Fruit fly (Drosophila melanogaster) whole organism, prepupa: Measurements from ENCODE around the gene Obp93a.

Source experiments
- Blimp-1 ChIP-seq: fragments of 200-800 bp; sonication (Bioruptor generic); optimal IDR thresholded peaks from 3 replicates; lab custom pipeline; 2017; ENCODE audit warnings: missing biosample characterization, missing genetic modification characterization, mild to moderate bottlenecking, moderate library complexity, missing genetic modification reagents
- CG10631 ChIP-seq: fragments of 200-800 bp; sonication (Bioruptor generic); optimal IDR thresholded peaks from 2 replicates; lab custom pipeline; 2016; ENCODE audit warnings: missing biosample characterization, missing genetic modification characterization
- CG11902 ChIP-seq: fragments of 200-800 bp; sonication (Bioruptor generic); optimal IDR thresholded peaks from 3 replicates; lab custom pipeline; 2016; ENCODE audit warnings: missing biosample characterization, missing genetic modification characterization
- CG16779 ChIP-seq: fragments of 200-800 bp; sonication (Bioruptor generic); optimal IDR thresholded peaks from 3 replicates; lab custom pipeline; 2017; ENCODE audit warnings: missing biosample characterization, mild to moderate bottlenecking, missing genetic modification characterization
- CG31627 ChIP-seq: fragments of 200-800 bp; sonication (Bioruptor generic); optimal IDR thresholded peaks from 3 replicates; lab custom pipeline; 2016; ENCODE audit warnings: missing biosample characterization, missing genetic modification characterization
- CG32006 ChIP-seq: fragments of 200-800 bp; sonication (Bioruptor generic); optimal IDR thresholded peaks from 3 replicates; lab custom pipeline; 2017; ENCODE audit warnings: missing biosample characterization, mild to moderate bottlenecking, missing genetic modification characterization
- CG34406 ChIP-seq: fragments of 200-800 bp; sonication (Bioruptor generic); optimal IDR thresholded peaks from 3 replicates; lab custom pipeline; 2016; ENCODE audit warnings: missing biosample characterization, missing genetic modification characterization
- CG4318 ChIP-seq: fragments of 200-800 bp; sonication (Bioruptor generic); optimal IDR thresholded peaks from 3 replicates; lab custom pipeline; 2017; ENCODE audit warnings: missing biosample characterization, mild to moderate bottlenecking, missing genetic modification characterization
- CG6163 ChIP-seq: fragments of 200-800 bp; sonication (Bioruptor generic); IDR thresholded peaks from 3 replicates; pipeline ENCODE4 v1.3.6; 2022; ENCODE audit warnings: missing biosample characterization, missing genetic modification characterization
- CG6854 ChIP-seq: fragments of 200-800 bp; sonication (Bioruptor generic); optimal IDR thresholded peaks from 2 replicates; lab custom pipeline; 2017; ENCODE audit warnings: missing biosample characterization, mild to moderate bottlenecking, missing genetic modification characterization
- CG7368 ChIP-seq: fragments of 200-800 bp; sonication (Bioruptor generic); optimal IDR thresholded peaks from 3 replicates; lab custom pipeline; 2016; ENCODE audit warnings: missing biosample characterization, missing genetic modification characterization
- CG8119 ChIP-seq: fragments of 200-800 bp; sonication (Bioruptor generic); IDR thresholded peaks from 3 replicates; pipeline ENCODE4 v1.3.6; 2022; ENCODE audit warnings: missing biosample characterization, missing genetic modification characterization
- CG8632 ChIP-seq: fragments of 200-800 bp; sonication (Bioruptor generic); optimal IDR thresholded peaks from 3 replicates; lab custom pipeline; 2016; ENCODE audit warnings: missing biosample characterization, missing genetic modification characterization
- CG9139 ChIP-seq: fragments of 200-800 bp; sonication (Bioruptor generic); optimal IDR thresholded peaks from 3 replicates; lab custom pipeline; 2017; ENCODE audit warnings: missing biosample characterization, mild to moderate bottlenecking, missing genetic modification characterization
- Eip78C ChIP-seq: fragments of 200-800 bp; sonication (Bioruptor generic); peaks from one replicate; lab custom pipeline; 2016; ENCODE audit warnings: missing biosample characterization, missing genetic modification characterization
- Eip93F ChIP-seq: fragments of 200-800 bp; sonication (Bioruptor generic); optimal IDR thresholded peaks from 2 replicates; lab custom pipeline; 2016; ENCODE audit warnings: missing biosample characterization, mild to moderate bottlenecking, missing genetic modification characterization
- Ets21C ChIP-seq: fragments of 200-800 bp; sonication (Bioruptor generic); optimal IDR thresholded peaks from 3 replicates; lab custom pipeline; 2016; ENCODE audit warnings: missing biosample characterization, missing genetic modification characterization
- Hr39 ChIP-seq: fragments of 200-800 bp; sonication (Bioruptor generic); optimal IDR thresholded peaks from 2 replicates; lab custom pipeline; 2016; ENCODE audit warnings: missing biosample characterization, missing genetic modification characterization
- Hr4 ChIP-seq: fragments of 200-800 bp; sonication (Bioruptor generic); optimal IDR thresholded peaks from 3 replicates; lab custom pipeline; 2016; ENCODE audit warnings: missing biosample characterization, missing genetic modification characterization
- Lpt ChIP-seq: fragments of 200-800 bp; sonication (Bioruptor generic); optimal IDR thresholded peaks from 3 replicates; lab custom pipeline; 2016; ENCODE audit warnings: missing biosample characterization, missing genetic modification characterization
- Smox ChIP-seq: fragments of 200-800 bp; sonication (Bioruptor generic); optimal IDR thresholded peaks from 3 replicates; lab custom pipeline; 2016; ENCODE audit warnings: missing biosample characterization, missing genetic modification characterization
- Sox102F ChIP-seq: fragments of 200-800 bp; sonication (Bioruptor generic); optimal IDR thresholded peaks from 2 replicates; lab custom pipeline; 2016; ENCODE audit warnings: missing biosample characterization, mild to moderate bottlenecking, missing genetic modification characterization
- Sox14 ChIP-seq: fragments of 200-800 bp; sonication (Bioruptor generic); optimal IDR thresholded peaks from 3 replicates; lab custom pipeline; 2016; ENCODE audit warnings: missing biosample characterization, missing genetic modification characterization
- achi ChIP-seq: fragments of 200-800 bp; sonication (Bioruptor generic); optimal IDR thresholded peaks from 3 replicates; lab custom pipeline; 2016; ENCODE audit warnings: missing biosample characterization, missing genetic modification characterization
- dac ChIP-seq: fragments of 200-800 bp; sonication (Bioruptor generic); optimal IDR thresholded peaks from 2 replicates; lab custom pipeline; 2017; ENCODE audit warnings: missing biosample characterization, mild to moderate bottlenecking, missing genetic modification characterization
- dsx ChIP-seq: fragments of 200-800 bp; optimal IDR thresholded peaks from 3 replicates; lab custom pipeline; 2019; ENCODE audit warnings: missing biosample characterization, mild to moderate bottlenecking, missing genetic modification characterization, moderate library complexity; ENCODE audit not compliant: poor library complexity, severe bottlenecking
- eg ChIP-seq: fragments of 200-800 bp; sonication (Bioruptor generic); IDR thresholded peaks from 3 replicates; pipeline ENCODE4 v1.3.6; 2022; ENCODE audit warnings: missing biosample characterization, missing genetic modification characterization
- fkh ChIP-seq: fragments of 200-800 bp; sonication (Bioruptor generic); optimal IDR thresholded peaks from 3 replicates; lab custom pipeline; 2017; ENCODE audit warnings: missing biosample characterization, mild to moderate bottlenecking, missing genetic modification characterization, moderate library complexity
- lz ChIP-seq: fragments of 200-800 bp; sonication (Bioruptor generic); optimal IDR thresholded peaks from 3 replicates; lab custom pipeline; 2016; ENCODE audit warnings: missing biosample characterization, missing genetic modification characterization
- net ChIP-seq: fragments of 200-800 bp; sonication (Bioruptor generic); optimal IDR thresholded peaks from 3 replicates; lab custom pipeline; 2016; ENCODE audit warnings: missing biosample characterization, missing genetic modification characterization
- salr ChIP-seq, 2 experiments: fragments of 200-800 bp; sonication (Bioruptor generic); optimal IDR thresholded peaks; 3 replicates each; lab custom pipeline; 2016 to 2018; ENCODE audit warnings: missing biosample characterization in 2 of 2, missing genetic modification characterization in 2 of 2, mild to moderate bottlenecking in 1 of 2
- ss ChIP-seq, 2 experiments: fragments of 200-800 bp; sonication (Bioruptor generic); optimal IDR thresholded peaks; 2 replicates in 1 of 2; 3 replicates in 1 of 2; lab custom pipeline; 2017 to 2018; ENCODE audit warnings: mild to moderate bottlenecking in 2 of 2, missing biosample characterization in 2 of 2, missing genetic modification characterization in 2 of 2, moderate library complexity in 1 of 2
- svp ChIP-seq: fragments of 200-800 bp; sonication (Bioruptor generic); peaks from one replicate; lab custom pipeline; 2016; ENCODE audit warnings: missing biosample characterization, missing genetic modification characterization
- topi ChIP-seq: fragments of 200-800 bp; sonication (Bioruptor generic); optimal IDR thresholded peaks from 3 replicates; lab custom pipeline; 2016; ENCODE audit warnings: missing biosample characterization, missing genetic modification characterization
- vri ChIP-seq: fragments of 200-800 bp; sonication (Bioruptor generic); optimal IDR thresholded peaks from 3 replicates; lab custom pipeline; 2016; ENCODE audit warnings: missing biosample characterization, mild to moderate bottlenecking, missing genetic modification characterization

Obp93a gene

DNA sequence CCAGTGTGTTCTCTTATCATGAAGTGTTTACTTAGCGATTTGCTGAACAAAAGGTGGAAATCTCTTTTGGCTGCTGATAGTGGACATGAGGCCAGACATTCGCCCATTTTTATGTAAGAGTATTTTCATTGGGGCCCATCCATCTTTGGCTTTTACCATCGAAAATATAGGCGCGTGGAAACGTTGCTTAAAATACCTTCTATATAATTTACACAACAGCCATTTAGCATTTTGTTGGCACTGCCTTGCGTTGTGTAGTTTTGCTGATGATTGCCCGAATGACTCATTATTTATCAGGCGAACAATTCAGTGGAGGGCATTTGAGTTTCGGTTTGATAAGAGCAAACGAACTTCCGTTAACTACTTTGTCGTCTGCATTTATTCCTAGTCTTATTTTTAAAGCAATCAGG lies 32.1 kb upstream of the Obp93a start:
- TF ChIP-seq CG34406 (GFP tag; lab: Kevin White, UChicago) (no peak), fkh (GFP tag; lab: Kevin White, UChicago) (peak; percentile 67), vri (peak; percentile 42), Sox102F (GFP tag; lab: Kevin White, UChicago) (no peak), CG8119 (0 out of 3 replicates have a peak, but pooled peaks have one; percentile 21), Ets21C (GFP tag; lab: Kevin White, UChicago) (no peak), CG32006 (GFP tag; lab: Kevin White, UChicago) (peak; percentile 34), dac (GFP tag; lab: Kevin White, UChicago) (no peak), topi (no peak), Eip78C (GFP tag; lab: Kevin White, UChicago) (peak; percentile 59), Smox (no peak), net (GFP tag; lab: Kevin White, UChicago) (no peak), dsx (peak; percentile 76), Sox14 (GFP tag; lab: Kevin White, UChicago) (no peak), CG8632 (peak; percentile 3), eg (GFP tag; lab: Robert Waterston, UW) (no peak)

DNA sequence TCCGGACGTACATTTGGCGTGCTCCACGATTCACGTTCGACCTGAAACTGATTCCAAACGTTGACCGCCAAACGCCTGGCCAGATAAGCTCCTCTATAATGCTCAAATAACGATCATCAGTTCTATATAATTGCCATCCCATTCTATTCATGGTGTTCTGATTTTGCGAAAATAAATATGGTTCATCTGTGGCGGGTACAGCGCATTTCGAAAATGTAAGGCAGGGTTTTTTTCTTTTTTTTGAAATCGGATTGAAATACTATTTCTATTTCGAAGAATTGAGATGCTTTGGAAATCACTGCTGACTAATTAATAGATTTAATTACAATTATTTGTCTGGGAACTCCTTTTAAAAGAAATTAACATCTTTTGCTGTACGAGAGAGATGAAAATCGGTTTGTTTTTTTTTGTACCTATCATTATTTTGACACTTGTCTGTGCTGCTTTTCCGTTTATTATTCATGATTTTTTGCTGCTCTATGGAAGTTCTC lies 31.6 kb upstream of the Obp93a start, which contains the start of gene cDIP:
Gene cDIP, minus strand, starts transcription at position 51 of the 491 bp plus-strand sequence.
- TF ChIP-seq Smox = no peak
- no peak for TF ChIP-seq CG10631 (GFP tag; lab: Kevin White, UChicago)
- no peak for TF ChIP-seq Hr4

DNA sequence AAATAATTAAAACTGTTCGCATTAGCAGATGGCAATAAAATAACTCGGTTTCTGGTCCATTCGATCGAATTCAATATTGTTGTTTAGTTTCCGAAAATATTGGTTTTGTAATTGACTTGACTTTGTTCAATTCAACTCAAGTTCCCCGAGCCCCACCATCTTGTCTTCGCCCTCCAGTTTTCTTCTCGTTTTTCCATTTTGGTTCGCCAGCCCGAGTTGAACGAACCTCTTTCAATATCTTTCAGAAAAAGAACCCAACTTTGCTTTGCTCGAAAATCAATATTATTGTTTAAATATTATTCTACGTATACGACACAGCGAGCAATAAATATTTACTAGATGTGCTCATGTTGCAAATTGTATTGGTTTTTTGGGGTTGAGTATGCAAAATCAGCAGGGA lies 29.1 kb upstream of the Obp93a start:
- TF ChIP-seq CG6854 (no peak), fkh (GFP tag; lab: Kevin White, UChicago) (peak; percentile 68)

DNA sequence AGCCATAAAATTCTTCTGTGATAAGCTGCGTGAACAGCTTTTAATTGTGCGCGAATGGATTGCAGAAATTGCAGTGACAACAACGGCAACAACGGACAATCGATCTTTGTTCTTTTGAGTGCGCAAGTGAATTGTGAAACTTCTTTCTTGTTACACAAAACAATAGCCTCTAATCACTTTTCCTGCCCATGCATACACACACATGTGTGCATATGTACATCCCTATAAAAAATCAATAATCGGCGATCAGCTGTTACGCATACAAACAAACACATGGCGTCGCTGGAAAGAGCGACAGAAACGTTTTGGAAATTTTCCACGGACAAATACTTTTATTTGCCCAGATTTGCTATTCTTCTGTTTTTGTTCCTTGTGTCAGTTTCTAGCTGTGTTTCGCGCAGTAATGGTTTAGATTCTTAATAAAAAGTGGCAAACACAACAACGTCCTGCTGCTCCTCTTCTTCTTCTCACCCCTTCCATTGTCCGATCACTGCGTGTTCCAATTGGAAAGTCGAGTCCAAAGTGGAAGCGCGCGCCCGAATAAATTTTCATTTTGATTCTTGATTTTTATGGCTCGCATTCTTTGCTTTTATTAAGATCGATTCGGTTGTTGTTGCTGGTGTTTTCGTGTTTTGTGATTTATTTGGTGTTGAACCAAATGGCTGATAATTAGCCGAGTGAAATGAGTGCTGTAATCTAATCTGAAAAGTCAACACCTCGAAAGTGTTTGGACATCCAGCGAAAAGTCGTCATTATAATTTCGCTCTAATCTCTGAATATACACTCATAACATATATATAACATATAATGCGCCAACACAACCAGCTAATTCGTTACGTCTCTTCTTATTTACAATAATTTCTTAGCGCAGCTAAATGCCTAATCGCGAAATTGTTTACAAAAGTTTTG lies 27.3 kb upstream of the Obp93a start:
- TF ChIP-seq fkh (GFP tag; lab: Kevin White, UChicago) (peak; percentile 55), Eip93F (GFP tag; lab: Kevin White, UChicago) (peak; percentile 43), CG4318 (GFP tag; lab: Kevin White, UChicago) (no peak), Eip78C (GFP tag; lab: Kevin White, UChicago) (peak; percentile 60), dac (GFP tag; lab: Kevin White, UChicago) (no peak), CG9139 (GFP tag; lab: Kevin White, UChicago) (peak; percentile 17), Sox14 (GFP tag; lab: Kevin White, UChicago) (peak; percentile 43), CG6854 (peak; percentile 14), CG16779 (tag; lab: Kevin White, UChicago) (peak; percentile 4), vri (peak; percentile 76)

DNA sequence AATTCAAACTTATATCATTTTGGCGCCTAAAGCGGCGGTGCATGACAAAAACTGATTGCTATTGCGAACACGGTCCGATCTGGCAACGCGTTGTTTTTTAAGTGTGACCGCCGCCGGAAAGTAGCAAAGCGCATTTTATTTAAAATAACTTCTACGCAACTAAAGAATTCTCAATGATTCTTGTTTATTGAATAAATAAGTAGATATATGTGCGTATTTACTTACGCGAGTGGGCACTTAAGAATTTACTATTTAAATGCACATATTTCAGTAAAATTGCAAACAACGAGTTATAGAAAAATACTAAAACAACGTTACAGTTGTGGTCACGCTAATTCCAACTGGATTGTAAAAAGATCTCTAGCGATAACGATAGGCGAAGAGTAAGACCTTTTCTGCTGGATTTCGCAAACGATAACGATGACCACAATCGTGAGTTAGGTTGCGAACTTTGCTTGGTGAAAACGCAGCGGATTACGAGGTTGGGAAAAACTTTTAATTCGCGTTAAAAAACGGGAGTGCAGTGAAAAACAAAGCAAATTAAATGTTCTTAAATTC lies 26.5 kb upstream of the Obp93a start:
- TF ChIP-seq CG8119 = no peak
- TF ChIP-seq svp (GFP tag; lab: Kevin White, UChicago) = peak; percentile 74
- TF ChIP-seq vri = no peak
- no peak for TF ChIP-seq Hr4
- no peak for TF ChIP-seq achi
- TF ChIP-seq CG34406 (GFP tag; lab: Kevin White, UChicago) = no peak
- no peak for TF ChIP-seq CG11902 (GFP tag; lab: Kevin White, UChicago)
- peak; percentile 26 for TF ChIP-seq CG31627 (GFP tag; lab: Kevin White, UChicago)
- TF ChIP-seq CG8632 = peak; percentile 6
- TF ChIP-seq salr (GFP tag; optimal IDR thresholded peaks at IDR 0.05; lab: Kevin White, UChicago) = no peak
- TF ChIP-seq ss (GFP tag; optimal IDR thresholded peaks at IDR 0.05; lab: Kevin White, UChicago) = no peak
- peak; percentile 3 for TF ChIP-seq lz (GFP tag; lab: Kevin White, UChicago)
- TF ChIP-seq Lpt = no peak
- TF ChIP-seq Blimp-1 (GFP tag; lab: Kevin White, UChicago) = no peak
- no peak for TF ChIP-seq Eip93F (GFP tag; lab: Kevin White, UChicago)
- TF ChIP-seq CG32006 (GFP tag; lab: Kevin White, UChicago) = no peak
- no peak for TF ChIP-seq CG7368 (GFP tag; lab: Kevin White, UChicago)
- no peak for TF ChIP-seq Hr39
- no peak for TF ChIP-seq CG9139 (GFP tag; lab: Kevin White, UChicago)
- no peak for TF ChIP-seq Sox14 (GFP tag; lab: Kevin White, UChicago)
- no peak for TF ChIP-seq Sox102F (GFP tag; lab: Kevin White, UChicago)
- no peak for TF ChIP-seq CG6163
- no peak for TF ChIP-seq CG4318 (GFP tag; lab: Kevin White, UChicago)
